Fruit fly (Drosophila melanogaster): ENCODE measurements around the gene CG12590.

Gene CG12590

dm6 chr3R:5112814-5113486 is 46.5 kb upstream of the CG12590 start (continued):
- peak; percentile 97 for TF ChIP-seq CG4318 (GFP tag; optimal IDR thresholded peaks at IDR 0.05)
- TF ChIP-seq net (GFP tag; optimal IDR thresholded peaks at IDR 0.05): peak; percentile 97
- TF ChIP-seq pdm3 (GFP tag; optimal IDR thresholded peaks at IDR 0.05): peak; percentile 97
- TF ChIP-seq CG7368 (GFP tag; optimal IDR thresholded peaks at IDR 0.05): peak; percentile 96
- peak; percentile 81 for TF ChIP-seq Sox102F (GFP tag; optimal IDR thresholded peaks at IDR 0.05)
- TF ChIP-seq vri (GFP tag; optimal IDR thresholded peaks at IDR 0.05): peak; percentile 77
- peak; percentile 81 for TF ChIP-seq Sox15 (GFP tag; optimal IDR thresholded peaks at IDR 0.05)
- peak; percentile 99 for TF ChIP-seq Eip78C (GFP tag)
- peak; percentile 94 for TF ChIP-seq ss (GFP tag; optimal IDR thresholded peaks at IDR 0.05)
- TF ChIP-seq fd59A (GFP tag; optimal IDR thresholded peaks at IDR 0.05): peak; percentile 97
- peak; percentile 98 for TF ChIP-seq eg (GFP tag; IDR thresholded peaks at IDR 0.05)
- peak; percentile 86 for TF ChIP-seq CG8319 (GFP tag; optimal IDR thresholded peaks at IDR 0.05)
- TF ChIP-seq CG8632 (GFP tag; optimal IDR thresholded peaks at IDR 0.05): peak; percentile 87
- peak; percentile 100 for TF ChIP-seq dsx (GFP tag; optimal IDR thresholded peaks at IDR 0.05; ENCODE audit: poor library complexity, severe bottlenecking)
- peak; percentile 85 for TF ChIP-seq CG11762 (GFP tag; optimal IDR thresholded peaks at IDR 0.05; ENCODE audit: insufficient read depth)
- peak; percentile 90 for TF ChIP-seq esn (GFP tag; optimal IDR thresholded peaks at IDR 0.05)

dm6 chr3R:5114147-5114546 is 45.3 kb upstream of the CG12590 start:
- TF ChIP-seq CG6854 (GFP tag; optimal IDR thresholded peaks at IDR 0.05): no peak
- TF ChIP-seq Sox14 (GFP tag; optimal IDR thresholded peaks at IDR 0.05): no peak
- TF ChIP-seq Hr4 (GFP tag; optimal IDR thresholded peaks at IDR 0.05): no peak
- no peak for TF ChIP-seq pdm3 (GFP tag; optimal IDR thresholded peaks at IDR 0.05)
- no peak for TF ChIP-seq CG32006 (GFP tag; optimal IDR thresholded peaks at IDR 0.05)
- TF ChIP-seq Eip75B (GFP tag; optimal IDR thresholded peaks at IDR 0.05): no peak
- TF ChIP-seq esn (GFP tag; optimal IDR thresholded peaks at IDR 0.05): no peak
- no peak for TF ChIP-seq CG16779 (tag; optimal IDR thresholded peaks at IDR 0.05)
- TF ChIP-seq CG8319 (GFP tag; optimal IDR thresholded peaks at IDR 0.05): no peak
- TF ChIP-seq dac (GFP tag; optimal IDR thresholded peaks at IDR 0.05): no peak
- TF ChIP-seq CG11294 (GFP tag; IDR thresholded peaks at IDR 0.05): no peak
- TF ChIP-seq svp (GFP tag): no peak
- no peak for TF ChIP-seq dsx (GFP tag; optimal IDR thresholded peaks at IDR 0.05; ENCODE audit: poor library complexity, severe bottlenecking)
- no peak for TF ChIP-seq Met (GFP tag; optimal IDR thresholded peaks at IDR 0.05)
- TF ChIP-seq CG3919 (GFP tag; optimal IDR thresholded peaks at IDR 0.05): no peak
- TF ChIP-seq net (GFP tag; optimal IDR thresholded peaks at IDR 0.05): no peak
- TF ChIP-seq CG11762 (GFP tag; optimal IDR thresholded peaks at IDR 0.05; ENCODE audit: insufficient read depth): no peak
- no peak for TF ChIP-seq CG8119 (GFP tag; IDR thresholded peaks at IDR 0.05)
- no peak for TF ChIP-seq salr (GFP tag; optimal IDR thresholded peaks at IDR 0.05)

- TF ChIP-seq CG6163 (GFP tag; IDR thresholded peaks at IDR 0.05) (no peak), ss (GFP tag; optimal IDR thresholded peaks at IDR 0.05) (peak in 1 of 2 experiments; percentile 66)
These were observed 44.0 kb upstream of the CG12590 start for dm6 chr3R:5115448-5115847.

dm6 chr3R:5116425-5116824 is 43.0 kb upstream of the CG12590 start:
- TF ChIP-seq fkh (GFP tag; optimal IDR thresholded peaks at IDR 0.05) (peak; percentile 49), spab (GFP tag; optimal IDR thresholded peaks at IDR 0.05) (no peak), dsx (GFP tag; optimal IDR thresholded peaks at IDR 0.05; ENCODE audit: poor library complexity, severe bottlenecking) (peak; percentile 2)

dm6 chr3R:5118185-5118584 is 41.2 kb upstream of the CG12590 start:
- TF ChIP-seq Sox102F (GFP tag; optimal IDR thresholded peaks at IDR 0.05) (peak; percentile 42), Blimp-1 (GFP tag; optimal IDR thresholded peaks at IDR 0.05) (no peak), Hr4 (GFP tag; optimal IDR thresholded peaks at IDR 0.05) (no peak), salr (GFP tag; optimal IDR thresholded peaks at IDR 0.05) (peak; percentile 26 to 42), CG34406 (GFP tag; optimal IDR thresholded peaks at IDR 0.05) (peak; percentile 26), cyc (GFP tag; optimal IDR thresholded peaks at IDR 0.05) (peak; percentile 27), achi (GFP tag; optimal IDR thresholded peaks at IDR 0.05) (peak; percentile 38), CG11762 (GFP tag; optimal IDR thresholded peaks at IDR 0.05; ENCODE audit: insufficient read depth) (no peak), CG7368 (GFP tag; optimal IDR thresholded peaks at IDR 0.05) (peak; percentile 6), Met (GFP tag; optimal IDR thresholded peaks at IDR 0.05) (peak; percentile 62), CG10631 (GFP tag; optimal IDR thresholded peaks at IDR 0.05) (peak; percentile 51), CG3032 (tag; optimal IDR thresholded peaks at IDR 0.05) (peak; percentile 8), ss (GFP tag; optimal IDR thresholded peaks at IDR 0.05) (peak in 1 of 2 experiments; percentile 29), CG6808 (GFP tag; optimal IDR thresholded peaks at IDR 0.05) (peak; percentile 24), Ets21C (GFP tag; optimal IDR thresholded peaks at IDR 0.05) (no peak), OdsH (GFP tag; optimal IDR thresholded peaks at IDR 0.05) (peak; percentile 41), fd85E (GFP tag; optimal IDR thresholded peaks at IDR 0.05) (no peak)

Measured in whole organism, prepupa.